Fruit fly (Drosophila melanogaster): ENCODE data around the gene robl37BC.
A peak's percentile ranks its signal among the peaks of the same experiment; 100 is the strongest.

The robl37BC gene

dm6 chr2L:18974063-18974779 is 36.4 kb upstream of the robl37BC start, which contains the start of the genes L2HGDH and CG10431:
Gene L2HGDH (minus strand): TSS chr2L:18974448.
Gene CG10431 (plus strand): TSS chr2L:18974710.
- no peak for TF ChIP-seq lola (GFP tag; optimal IDR thresholded peaks at IDR 0.05)
- TF ChIP-seq usp (GFP tag; optimal IDR thresholded peaks at IDR 0.05): no peak
- peak; percentile 69 for TF ChIP-seq CG9705 (GFP tag; optimal IDR thresholded peaks at IDR 0.05)
- TF ChIP-seq Myc (optimal IDR thresholded peaks at IDR 0.05): no peak
- peak; percentile 79 for TF ChIP-seq fru (GFP tag; optimal IDR thresholded peaks at IDR 0.05)
- no peak for TF ChIP-seq Rel (GFP tag; optimal IDR thresholded peaks at IDR 0.05)
- peak; percentile 57 for TF ChIP-seq Rel (tag; optimal IDR thresholded peaks at IDR 0.05)
- no peak for TF ChIP-seq Vsx2 (GFP tag; optimal IDR thresholded peaks at IDR 0.05; ENCODE audit: partially characterized antibody)
- TF ChIP-seq Hr83 (GFP tag; optimal IDR thresholded peaks at IDR 0.05; ENCODE audit: poor library complexity, severe bottlenecking): peak; percentile 22
- no peak for TF ChIP-seq Mio (GFP tag; optimal IDR thresholded peaks at IDR 0.05)
- TF ChIP-seq dmrt93B (GFP tag; optimal IDR thresholded peaks at IDR 0.05): no peak
- no peak for TF ChIP-seq dl (GFP tag; optimal IDR thresholded peaks at IDR 0.05; ENCODE audit: insufficient read depth in 1 of 2, partially characterized antibody in 2 of 2)
- TF ChIP-seq Dfd (GFP tag; optimal IDR thresholded peaks at IDR 0.05): no peak
- TF ChIP-seq dsf (GFP tag; optimal IDR thresholded peaks at IDR 0.05; ENCODE audit: borderline replicate concordance): peak; percentile 32
- TF ChIP-seq psq (GFP tag; optimal IDR thresholded peaks at IDR 0.05): peak; percentile 57
- peak; percentile 60 for TF ChIP-seq Dif (GFP tag; optimal IDR thresholded peaks at IDR 0.05; ENCODE audit: partially characterized antibody)
- TF ChIP-seq CG32264 (GFP tag; optimal IDR thresholded peaks at IDR 0.05): peak; percentile 20
- TF ChIP-seq brk (GFP tag; optimal IDR thresholded peaks at IDR 0.05): no peak
- TF ChIP-seq woc (GFP tag; optimal IDR thresholded peaks at IDR 0.05): peak; percentile 57
- TF ChIP-seq rgr (GFP tag; optimal IDR thresholded peaks at IDR 0.05): peak; percentile 76
- peak; percentile 83 for TF ChIP-seq h (GFP tag; optimal IDR thresholded peaks at IDR 0.05)
- no peak for TF ChIP-seq tai (GFP tag; optimal IDR thresholded peaks at IDR 0.05)
- TF ChIP-seq Hr78 (GFP tag; optimal IDR thresholded peaks at IDR 0.05): no peak
- TF ChIP-seq foxo (GFP tag; optimal IDR thresholded peaks at IDR 0.05): peak in 1 of 2 experiments; percentile 81
- peak; percentile 52 for TF ChIP-seq ey (GFP tag; optimal IDR thresholded peaks at IDR 0.05)
- no peak for TF ChIP-seq CrebA (GFP tag; optimal IDR thresholded peaks at IDR 0.05; ENCODE audit: borderline replicate concordance)
- no peak for TF ChIP-seq pan (optimal IDR thresholded peaks at IDR 0.05)
- no peak for TF ChIP-seq jim (GFP tag; optimal IDR thresholded peaks at IDR 0.05)
- TF ChIP-seq GATAd (GFP tag; optimal IDR thresholded peaks at IDR 0.05): peak; percentile 64
- TF ChIP-seq br (GFP tag; optimal IDR thresholded peaks at IDR 0.05): peak; percentile 71
- TF ChIP-seq OdsH (GFP tag; optimal IDR thresholded peaks at IDR 0.05): peak; percentile 78
- peak; percentile 80 for TF ChIP-seq HLH106 (tag; optimal IDR thresholded peaks at IDR 0.05)
- peak; percentile 48 for TF ChIP-seq sv (GFP tag; optimal IDR thresholded peaks at IDR 0.05)
- peak; percentile 77 for TF ChIP-seq Hnf4 (GFP tag; optimal IDR thresholded peaks at IDR 0.05)
- TF ChIP-seq Sp1 (GFP tag; optimal IDR thresholded peaks at IDR 0.05): peak; percentile 85
- peak; percentile 79 for TF ChIP-seq Jra (GFP tag; optimal IDR thresholded peaks at IDR 0.05)
- TF ChIP-seq N (GFP tag; optimal IDR thresholded peaks at IDR 0.05): no peak
- no peak for TF ChIP-seq Abd-B (GFP tag; optimal IDR thresholded peaks at IDR 0.05)
- TF ChIP-seq sage (GFP tag; optimal IDR thresholded peaks at IDR 0.05): peak; percentile 24

DNA sequence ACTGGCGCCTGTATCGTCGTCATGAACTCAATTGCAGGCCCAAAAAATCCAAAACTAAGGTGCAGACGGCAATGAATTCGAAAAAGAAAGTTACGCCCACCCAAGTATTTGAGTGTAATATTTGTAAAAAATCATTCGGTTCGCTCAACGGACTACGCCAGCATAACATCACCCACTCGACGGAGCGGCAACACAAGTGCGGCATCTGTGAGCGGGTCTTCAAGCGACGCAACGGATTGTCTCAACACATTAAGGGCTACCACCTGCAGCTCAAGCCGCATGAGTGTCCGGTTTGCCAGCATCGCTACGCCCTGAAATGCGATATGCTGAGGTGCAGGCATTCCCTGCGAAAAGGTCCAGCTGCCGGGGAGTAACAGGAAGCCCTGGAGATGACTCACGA is 33.9 kb upstream of the robl37BC start:
- TF ChIP-seq Myc (optimal IDR thresholded peaks at IDR 0.05) (no peak), rgr (GFP tag; optimal IDR thresholded peaks at IDR 0.05) (no peak), Hnf4 (GFP tag; optimal IDR thresholded peaks at IDR 0.05) (no peak), lola (GFP tag; optimal IDR thresholded peaks at IDR 0.05) (no peak), dl (GFP tag; optimal IDR thresholded peaks at IDR 0.05; ENCODE audit: insufficient read depth in 1 of 2, partially characterized antibody in 2 of 2) (no peak)
